Fruit fly (Drosophila melanogaster) Kc167 (cell line): ENCODE measurements around the gene CG7888.

Experiments used
- Sin3A ChIP-seq: fragments of >200 bp; optimal IDR thresholded peaks from 2 replicates; lab custom pipeline; 2018; ENCODE audit warnings: missing external identifiers
- psq ChIP-seq: fragments of >200 bp; optimal IDR thresholded peaks from 2 replicates; lab custom pipeline; 2017; ENCODE audit warnings: missing external identifiers

DNA sequence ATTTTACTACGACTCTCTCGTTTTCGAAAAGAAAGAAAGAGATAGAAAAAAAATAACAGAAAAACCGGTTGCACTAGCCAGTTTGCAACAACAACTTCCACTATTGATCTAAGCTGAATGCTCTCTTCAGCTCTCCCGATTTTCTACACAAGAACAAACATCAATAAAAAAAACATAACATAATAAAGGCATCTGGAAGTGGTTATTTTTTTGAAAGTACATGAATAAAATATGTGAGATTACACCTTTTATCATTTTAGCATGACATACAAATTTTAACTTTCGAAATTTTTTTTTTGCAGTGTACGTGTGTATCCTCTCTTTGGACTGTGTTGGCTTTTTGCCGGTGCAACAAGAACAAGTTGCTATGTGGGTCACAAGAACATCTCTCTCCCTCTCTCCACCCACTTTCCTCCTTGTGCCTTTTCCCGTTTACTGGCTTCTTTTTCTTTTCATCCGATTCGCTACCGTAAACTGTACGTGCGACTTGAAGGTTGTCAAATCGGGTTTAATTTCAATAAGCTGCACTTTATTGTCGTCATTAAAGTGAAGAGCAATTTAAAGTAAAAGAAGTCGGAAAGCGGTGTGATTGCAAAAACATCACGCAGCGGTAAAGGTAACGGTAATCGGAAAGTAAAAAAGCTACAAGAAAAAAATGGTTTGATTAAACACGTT is 30.9 kb downstream of the CG7888 start:
- TF ChIP-seq Sin3A (lab: Kevin White, UChicago) (no peak), psq (lab: Kevin White, UChicago) (no peak)
